Worm (Caenorhabditis elegans): ENCODE measurements around the gene ugt-66.

ce11 chrIII:6157708-6158321 lies 36.6 kb downstream of the ugt-66 start, which contains the start of gene anmt-2:
- TF ChIP-seq ceh-82 (tag; optimal IDR thresholded peaks at IDR 0.05) = no peak
- TF ChIP-seq nhr-28 (tag; optimal IDR thresholded peaks at IDR 0.05) = no peak
- TF ChIP-seq aly-2 (tag; optimal IDR thresholded peaks at IDR 0.05) = no peak
- no peak for TF ChIP-seq nhr-237 (tag; optimal IDR thresholded peaks at IDR 0.05)
- TF ChIP-seq R02D3.7 (tag; optimal IDR thresholded peaks at IDR 0.05) = no peak
- no peak for TF ChIP-seq unc-62 (GFP tag; optimal IDR thresholded peaks at IDR 0.05)
- no peak for TF ChIP-seq sea-2 (GFP tag; optimal IDR thresholded peaks at IDR 0.05)
- no peak for TF ChIP-seq lin-39 (tag; optimal IDR thresholded peaks at IDR 0.05)
- no peak for TF ChIP-seq fos-1 (tag; optimal IDR thresholded peaks at IDR 0.05)
- no peak for TF ChIP-seq pqm-1 (tag; optimal IDR thresholded peaks at IDR 0.05)
- no peak for TF ChIP-seq tbx-2 (tag; optimal IDR thresholded peaks at IDR 0.05)
- TF ChIP-seq ztf-11 (tag; optimal IDR thresholded peaks at IDR 0.05) = no peak
